Worm (Caenorhabditis elegans) whole organism, L4/young adult: ENCODE data around the gene islo-1.
A peak's percentile ranks its signal among the peaks of the same experiment; 100 is the strongest.

Source experiments
- W03F9.2 ChIP-seq: fragments of 150-350 bp; optimal IDR thresholded peaks from 2 replicates; lab custom pipeline; 2014; ENCODE audit warnings: missing biosample characterization, missing genetic modification characterization
- dao-5 ChIP-seq: sonication (generic microtip); optimal IDR thresholded peaks from 2 replicates; lab custom pipeline; 2016; ENCODE audit warnings: missing genotype, missing genetic modification characterization, moderate library complexity, missing compliant biosample characterization
- him-1 ChIP-seq: sonication (generic microtip); optimal IDR thresholded peaks from 2 replicates; lab custom pipeline; 2016; ENCODE audit warnings: missing genotype, missing genetic modification reagents, missing genetic modification characterization, missing compliant biosample characterization

The islo-1 gene

DNA sequence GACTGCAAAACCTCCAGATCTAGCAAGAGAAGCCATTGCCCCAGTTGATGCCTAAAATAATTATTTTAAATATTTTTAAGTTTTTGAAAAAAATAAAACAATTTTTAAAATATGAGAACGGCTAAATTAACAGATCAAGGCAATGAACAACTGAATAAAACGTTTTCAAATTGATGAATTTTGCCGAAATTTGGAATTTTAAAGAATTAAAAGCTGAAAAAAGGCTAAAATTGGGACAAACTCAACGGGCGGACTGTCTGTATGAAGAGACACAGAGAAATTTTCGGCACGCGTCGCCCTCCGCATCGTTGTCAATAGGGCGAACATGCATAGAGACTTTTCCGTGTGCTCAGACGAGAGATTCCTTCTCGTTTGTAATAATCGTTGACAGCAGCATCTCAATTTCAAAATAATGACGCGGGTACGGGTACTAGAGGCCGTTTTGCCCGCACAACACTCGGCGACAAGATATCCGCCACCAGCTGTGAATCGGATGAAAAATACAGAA, at the start of gene islo-1, which contains the start of gene isp-1:
Gene islo-1 (plus strand): TSS at position 385 of the 508 bp plus-strand sequence.
Gene isp-1 (minus strand): TSS at position 51 of the 508 bp plus-strand sequence.
- TF ChIP-seq dao-5 = no peak
- peak; percentile 69 for TF ChIP-seq W03F9.2 (tag; lab: Kevin White, UChicago)
- TF ChIP-seq him-1 (tag; lab: Kevin White, UChicago) = no peak

DNA sequence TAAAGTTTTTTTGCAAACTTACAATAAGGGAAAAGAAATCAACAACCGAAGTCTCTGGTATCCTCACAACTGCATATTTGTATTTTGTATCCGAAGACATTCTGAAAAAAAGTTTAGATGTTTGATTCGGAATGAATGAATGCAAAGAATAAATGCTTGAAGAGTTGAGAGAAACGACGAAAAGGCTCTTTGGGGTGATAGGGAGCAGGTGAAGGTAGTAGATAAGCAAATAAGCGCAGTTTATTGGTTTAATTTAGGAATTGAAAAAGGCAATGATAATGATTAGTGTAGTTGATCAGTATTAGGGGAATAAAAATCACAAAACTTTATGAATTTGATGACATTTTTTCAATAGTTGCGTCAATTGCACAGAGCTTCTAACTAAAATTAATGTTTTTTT, 49.6 kb upstream of the islo-1 start, which contains the start of gene nsy-7:
Gene nsy-7 (minus strand): TSS at position 101 of the 400 bp plus-strand sequence.
- TF ChIP-seq dao-5 (no peak), W03F9.2 (tag; lab: Kevin White, UChicago) (no peak), him-1 (tag; lab: Kevin White, UChicago) (no peak)

DNA sequence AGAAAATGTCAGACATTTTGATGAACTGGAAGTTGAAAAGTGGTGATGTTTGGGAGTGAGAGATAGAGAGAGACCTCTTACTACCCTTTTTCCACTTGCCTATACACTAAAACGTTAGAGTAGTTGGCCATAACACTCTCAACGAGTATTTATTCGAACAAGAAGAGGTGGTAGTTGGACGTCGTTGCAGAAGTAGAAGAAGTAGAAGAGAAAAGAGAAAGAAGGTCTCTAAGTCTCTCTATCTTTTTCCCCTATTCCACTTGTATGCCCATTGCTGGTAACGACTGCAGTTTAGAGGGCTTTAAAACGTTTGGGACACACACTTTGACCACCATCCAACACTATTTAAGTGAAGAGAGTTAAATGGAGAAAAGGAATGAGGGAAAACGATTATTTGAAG, 44.6 kb upstream of the islo-1 start:
- TF ChIP-seq dao-5 (no peak), W03F9.2 (tag; lab: Kevin White, UChicago) (no peak), him-1 (tag; lab: Kevin White, UChicago) (no peak)

DNA sequence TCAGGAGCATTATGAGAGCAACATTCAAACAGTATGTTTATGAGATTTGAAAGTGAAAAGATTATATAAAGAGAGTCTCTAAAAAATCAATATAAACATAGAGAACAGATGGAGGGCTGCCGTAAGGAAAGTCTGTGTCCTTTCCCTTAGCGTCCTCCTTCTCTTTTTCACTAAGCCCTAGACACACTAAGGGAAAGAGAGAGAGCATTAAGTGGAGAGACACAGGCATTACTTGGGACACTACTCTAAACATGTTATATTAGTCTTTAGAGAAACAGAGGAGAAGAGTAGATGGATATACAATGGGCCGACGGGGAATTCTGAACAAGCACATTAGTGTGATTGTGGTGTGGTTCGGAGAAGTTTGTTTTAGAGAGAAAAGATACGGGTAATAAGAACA, 39.8 kb upstream of the islo-1 start:
- no peak for TF ChIP-seq him-1 (tag; lab: Kevin White, UChicago)
- TF ChIP-seq W03F9.2 (tag; lab: Kevin White, UChicago) = no peak
- no peak for TF ChIP-seq dao-5

DNA sequence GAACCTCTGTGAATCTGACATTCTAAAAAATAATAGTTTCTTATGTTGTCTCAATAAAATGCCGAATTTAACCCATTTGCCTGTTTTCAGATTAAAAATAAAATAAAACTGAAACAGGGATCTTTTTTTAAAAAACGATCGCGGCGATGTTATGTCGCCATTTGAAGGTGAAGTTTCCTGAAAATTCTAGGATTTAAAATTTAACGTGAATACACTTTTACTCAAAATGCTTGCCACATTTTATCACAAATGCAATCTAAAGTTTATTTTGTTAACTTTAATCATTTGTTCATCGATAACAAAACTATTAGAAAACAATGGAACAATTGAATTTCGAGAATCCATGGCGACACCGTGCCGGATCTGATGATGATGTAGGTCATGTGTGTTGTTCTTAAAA, 36.6 kb upstream of the islo-1 start, which contains the start of gene Y42H9AR.2:
Gene Y42H9AR.2 (plus strand): TSS at position 301 of the 400 bp plus-strand sequence.
- no peak for TF ChIP-seq dao-5
- TF ChIP-seq W03F9.2 (tag; lab: Kevin White, UChicago) = no peak
- no peak for TF ChIP-seq him-1 (tag; lab: Kevin White, UChicago)

DNA sequence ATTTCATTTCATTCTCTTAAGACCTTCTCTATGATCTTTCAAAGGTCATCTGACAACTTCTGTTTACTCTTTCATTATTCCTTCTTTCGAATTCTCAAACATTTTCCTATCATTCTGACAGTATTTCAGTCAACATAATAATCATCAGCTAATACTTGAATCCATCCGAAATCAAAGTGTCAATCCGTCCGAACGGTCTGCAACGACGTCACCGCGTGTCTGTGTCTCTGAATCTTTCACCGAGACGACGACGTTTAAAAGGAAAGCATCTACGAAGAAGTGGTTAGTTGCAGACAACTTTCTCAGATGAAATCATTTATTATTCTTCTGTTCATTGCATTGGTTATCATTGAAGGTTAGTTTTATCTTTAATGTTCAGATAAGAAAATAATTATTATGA, 34.0 kb upstream of the islo-1 start, which contains the start of gene Y42H9AR.5:
Gene Y42H9AR.5 (plus strand): TSS at position 301 of the 400 bp plus-strand sequence.
- TF ChIP-seq dao-5 = no peak
- no peak for TF ChIP-seq him-1 (tag; lab: Kevin White, UChicago)
- no peak for TF ChIP-seq W03F9.2 (tag; lab: Kevin White, UChicago)

ce11 chrIV:8103196-8103595, 33.0 kb upstream of the islo-1 start:
- TF ChIP-seq him-1 (tag; lab: Kevin White, UChicago) (no peak), W03F9.2 (tag; lab: Kevin White, UChicago) (no peak), dao-5 (no peak)

- TF ChIP-seq him-1 (tag; lab: Kevin White, UChicago) = no peak
- no peak for TF ChIP-seq dao-5
- TF ChIP-seq W03F9.2 (tag; lab: Kevin White, UChicago) = no peak
Observed at ce11 chrIV:8105083-8105482, 31.1 kb upstream of the islo-1 start.

DNA sequence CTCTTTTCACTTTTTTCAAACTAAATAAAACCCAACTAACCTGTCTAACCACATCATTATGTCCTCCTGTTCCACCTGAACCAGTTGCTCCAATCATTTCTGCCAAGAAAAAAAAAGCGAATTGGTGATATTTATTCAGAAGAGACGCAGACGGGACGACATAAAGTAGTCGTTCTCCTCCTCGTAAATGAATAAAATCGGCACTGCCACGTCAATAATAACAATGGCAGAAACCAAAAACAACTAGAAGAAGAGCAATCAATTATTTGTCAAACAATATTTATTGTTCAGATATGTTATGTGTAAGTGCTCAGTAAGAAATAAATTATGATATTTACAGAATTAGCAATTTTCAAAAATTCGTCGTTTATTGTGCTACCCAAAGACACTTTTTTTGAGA, 28.7 kb upstream of the islo-1 start, which contains the start of gene rabs-5:
Gene rabs-5 (minus strand): TSS at position 101 of the 400 bp plus-strand sequence.
- TF ChIP-seq W03F9.2 (tag; lab: Kevin White, UChicago) (no peak), dao-5 (no peak), him-1 (tag; lab: Kevin White, UChicago) (no peak)

ce11 chrIV:8112187-8112586, 24.0 kb upstream of the islo-1 start, which contains the start of gene Y42H9AR.4:
Y42H9AR.4 (minus strand) TSS chrIV:8112218.
- no peak for TF ChIP-seq dao-5
- no peak for TF ChIP-seq him-1 (tag; lab: Kevin White, UChicago)
- TF ChIP-seq W03F9.2 (tag; lab: Kevin White, UChicago) = no peak

DNA sequence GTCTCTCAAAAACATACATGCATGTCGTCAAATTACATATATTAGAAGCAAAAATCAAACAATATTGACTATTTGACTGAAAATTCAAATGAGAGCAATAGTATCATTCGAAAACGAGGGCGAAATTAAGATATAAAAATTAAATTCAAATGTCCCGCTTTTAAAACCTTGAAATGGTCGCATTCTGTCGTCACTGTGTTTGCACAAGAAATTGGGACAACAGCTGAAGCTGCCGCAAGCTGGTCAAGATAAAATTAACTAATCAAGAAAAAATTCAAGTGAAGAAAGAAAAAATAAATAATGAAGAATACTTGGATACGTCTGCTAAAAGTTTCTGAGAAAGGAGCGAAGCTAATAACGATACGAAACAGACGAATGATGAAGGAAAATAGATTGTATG, 23.5 kb upstream of the islo-1 start:
- no peak for TF ChIP-seq dao-5

- TF ChIP-seq him-1 (tag; lab: Kevin White, UChicago) (no peak), W03F9.2 (tag; lab: Kevin White, UChicago) (peak; percentile 61), dao-5 (no peak)
Observed at ce11 chrIV:8113161-8113560, 23.0 kb upstream of the islo-1 start, which contains the start of gene Y42H9AR.1. Y42H9AR.1 (plus strand) TSS chrIV:8113393.

DNA sequence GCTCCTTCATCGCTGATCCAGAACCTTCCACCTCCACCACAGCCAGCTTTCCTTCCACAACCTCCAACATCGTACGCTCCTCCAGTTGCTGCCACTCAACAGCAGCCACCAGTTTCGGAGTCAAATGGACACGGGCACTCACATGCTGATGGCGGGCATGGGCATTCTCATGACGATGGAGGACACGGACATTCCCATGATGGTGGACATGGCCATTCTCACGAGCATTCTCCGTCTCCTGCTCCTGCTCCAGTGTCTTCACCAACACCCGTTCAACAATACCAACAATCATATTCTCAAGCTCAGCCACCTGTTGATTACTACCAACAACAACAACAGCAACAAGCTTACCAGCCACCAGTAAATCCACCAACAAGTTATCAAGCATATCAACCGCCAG, 21.7 kb upstream of the islo-1 start:
- TF ChIP-seq him-1 (tag; lab: Kevin White, UChicago) (no peak), dao-5 (no peak), W03F9.2 (tag; lab: Kevin White, UChicago) (no peak)

ce11 chrIV:8115462-8115861, 20.7 kb upstream of the islo-1 start, which contains the start of gene irld-8:
irld-8 (plus strand) TSS chrIV:8115762.
- no peak for TF ChIP-seq him-1 (tag; lab: Kevin White, UChicago)

ce11 chrIV:8118790-8119189, 17.4 kb upstream of the islo-1 start, which contains the start of gene F42G8.8:
F42G8.8 (plus strand) TSS chrIV:8119090.
- no peak for TF ChIP-seq him-1 (tag; lab: Kevin White, UChicago)
